Fruit fly (Drosophila melanogaster) whole organism, embryonic: ENCODE results near the gene CG31663.

Source experiments
- ATbp ChIP-seq: fragments of 200-800 bp; sonication (Bioruptor generic); optimal IDR thresholded peaks from 2 replicates; lab custom pipeline; 2017; ENCODE audit warnings: missing biosample characterization, mild to moderate bottlenecking, missing genetic modification characterization, missing genetic modification reagents
- Ada2b ChIP-seq: fragments of 200-800 bp; sonication (Bioruptor generic); IDR thresholded peaks from 2 replicates; pipeline ENCODE4 v1.3.6; 2022; ENCODE audit warnings: missing biosample characterization, missing genetic modification characterization
- BtbVII ChIP-seq: fragments of 200-800 bp; sonication (Bioruptor generic); optimal IDR thresholded peaks from 3 replicates; lab custom pipeline; 2017; ENCODE audit warnings: missing biosample characterization, mild to moderate bottlenecking, missing genetic modification characterization
- CG11723 ChIP-seq: fragments of 200-800 bp; sonication (Bioruptor generic); optimal IDR thresholded peaks from 2 replicates; lab custom pipeline; 2017; ENCODE audit warnings: missing biosample characterization, mild to moderate bottlenecking, missing genetic modification characterization
- CG12104 ChIP-seq: fragments of 200-800 bp; sonication (Bioruptor generic); optimal IDR thresholded peaks from 3 replicates; lab custom pipeline; 2016; ENCODE audit warnings: missing biosample characterization, missing genetic modification characterization
- CG13424 ChIP-seq: fragments of 200-800 bp; sonication (Bioruptor generic); optimal IDR thresholded peaks from 2 replicates; lab custom pipeline; 2019; ENCODE audit warnings: missing biosample characterization, mild to moderate bottlenecking, missing genetic modification characterization, moderate library complexity
- CG13775 ChIP-seq: fragments of 200-800 bp; sonication (Bioruptor generic); optimal IDR thresholded peaks from 3 replicates; lab custom pipeline; 2017; ENCODE audit warnings: missing biosample characterization, mild to moderate bottlenecking, missing genetic modification characterization
- CG14965 ChIP-seq: fragments of 200-800 bp; sonication (Bioruptor generic); optimal IDR thresholded peaks from 2 replicates; lab custom pipeline; 2016; ENCODE audit warnings: missing biosample characterization, missing genetic modification characterization, borderline replicate concordance
- CG1602 ChIP-seq: fragments of 200-800 bp; sonication (Bioruptor generic); optimal IDR thresholded peaks from 3 replicates; lab custom pipeline; 2016; ENCODE audit warnings: missing biosample characterization, missing genetic modification characterization
- CG16863 ChIP-seq: fragments of 200-800 bp; sonication (Bioruptor generic); optimal IDR thresholded peaks from 3 replicates; lab custom pipeline; 2016; ENCODE audit warnings: missing biosample characterization, missing genetic modification characterization
- CG17186 ChIP-seq: fragments of 200-800 bp; sonication (Bioruptor generic); optimal IDR thresholded peaks from 3 replicates; lab custom pipeline; 2017; ENCODE audit warnings: missing biosample characterization, missing genetic modification reagents, missing genetic modification characterization
- CG17361 ChIP-seq: fragments of 200-800 bp; sonication (Bioruptor generic); IDR thresholded peaks from 3 replicates; pipeline ENCODE4 v1.3.6; 2022; ENCODE audit warnings: missing biosample characterization, missing genetic modification characterization
- CG17912 ChIP-seq: fragments of 200-800 bp; sonication (Bioruptor generic); optimal IDR thresholded peaks from 2 replicates; lab custom pipeline; 2018; ENCODE audit warnings: missing biosample characterization, mild to moderate bottlenecking, missing genetic modification characterization
- CG30403 ChIP-seq: fragments of 200-800 bp; sonication (Bioruptor generic); optimal IDR thresholded peaks from 3 replicates; lab custom pipeline; 2016; ENCODE audit warnings: missing biosample characterization, missing genetic modification characterization
- CG33213 ChIP-seq: fragments of 200-800 bp; sonication (Bioruptor generic); optimal IDR thresholded peaks from 3 replicates; lab custom pipeline; 2016; ENCODE audit warnings: missing biosample characterization, missing genetic modification characterization
- CG3407 ChIP-seq: fragments of 200-800 bp; sonication (Bioruptor generic); optimal IDR thresholded peaks from 2 replicates; lab custom pipeline; 2018; ENCODE audit warnings: missing biosample characterization, mild to moderate bottlenecking, missing genetic modification characterization
- CG4360 ChIP-seq: fragments of 200-800 bp; sonication (Bioruptor generic); IDR thresholded peaks from 2 replicates; pipeline ENCODE4 v1.3.6; 2022; ENCODE audit warnings: missing biosample characterization, missing genetic modification characterization
- CG4617 ChIP-seq: fragments of 200-800 bp; sonication (Bioruptor generic); optimal IDR thresholded peaks from 3 replicates; lab custom pipeline; 2016; ENCODE audit warnings: missing biosample characterization, missing genetic modification characterization, borderline replicate concordance
- CG5953 ChIP-seq: fragments of 200-800 bp; sonication (Bioruptor generic); IDR thresholded peaks from 2 replicates; pipeline ENCODE4 v1.3.6; 2022; ENCODE audit warnings: missing biosample characterization, missing genetic modification characterization
- CG6683 ChIP-seq: fragments of 200-800 bp; sonication (Bioruptor generic); optimal IDR thresholded peaks from 2 replicates; lab custom pipeline; 2017; ENCODE audit warnings: missing biosample characterization, mild to moderate bottlenecking, missing genetic modification characterization, missing genetic modification reagents
- CG7839 ChIP-seq: fragments of 200-800 bp; sonication (Bioruptor generic); optimal IDR thresholded peaks from 3 replicates; lab custom pipeline; 2018; ENCODE audit warnings: missing biosample characterization, mild to moderate bottlenecking, missing genetic modification characterization, moderate library complexity
- CG9797 ChIP-seq: fragments of 200-800 bp; sonication (Bioruptor generic); optimal IDR thresholded peaks from 3 replicates; lab custom pipeline; 2018; ENCODE audit warnings: missing biosample characterization, mild to moderate bottlenecking, missing genetic modification characterization
- CTCF ChIP-seq: fragments of 200-800 bp; sonication (Bioruptor generic); optimal IDR thresholded peaks from 2 replicates; lab custom pipeline; 2017; ENCODE audit warnings: missing biosample characterization, mild to moderate bottlenecking, missing genetic modification characterization, moderate library complexity
- CoRest ChIP-seq: fragments of 200-800 bp; sonication (Bioruptor generic); optimal IDR thresholded peaks from 3 replicates; lab custom pipeline; 2018; ENCODE audit warnings: missing biosample characterization, mild to moderate bottlenecking, missing genetic modification characterization, moderate library complexity
- Doc2 ChIP-seq: fragments of 200-800 bp; sonication (Bioruptor generic); IDR thresholded peaks from 2 replicates; pipeline ENCODE4 v1.3.6; 2022; ENCODE audit warnings: missing biosample characterization, missing genetic modification characterization
- Doc3 ChIP-seq: fragments of 200-800 bp; sonication (Bioruptor generic); IDR thresholded peaks from 3 replicates; pipeline ENCODE4 v1.3.6; 2022; ENCODE audit warnings: missing biosample characterization, missing genetic modification characterization; ENCODE audit not compliant: partially characterized antibody
- Eip74EF ChIP-seq, 2 experiments: fragments of 200-800 bp in 1 of 2; fragments of >200 bp in 1 of 2; sonication (Bioruptor generic) in 1 of 2; optimal IDR thresholded peaks; 2 replicates each; lab custom pipeline; 2017 to 2019; ENCODE audit warnings: missing biosample characterization in 2 of 2, missing genetic modification characterization in 2 of 2, mild to moderate bottlenecking in 1 of 2, moderate library complexity in 1 of 2
- Hand ChIP-seq: fragments of 200-800 bp; sonication (Bioruptor generic); optimal IDR thresholded peaks from 2 replicates; lab custom pipeline; 2017; ENCODE audit warnings: mild to moderate bottlenecking, missing biosample characterization, missing genetic modification reagents, missing genetic modification characterization
- Nf-YC ChIP-seq: fragments of 200-800 bp; optimal IDR thresholded peaks from 3 replicates; lab custom pipeline; 2019; ENCODE audit warnings: missing biosample characterization, mild to moderate bottlenecking, missing genetic modification characterization, moderate library complexity
- PHDP ChIP-seq: fragments of 200-800 bp; sonication (Bioruptor generic); optimal IDR thresholded peaks from 3 replicates; lab custom pipeline; 2018; ENCODE audit warnings: missing biosample characterization, mild to moderate bottlenecking, missing genetic modification characterization, moderate library complexity
- Six4 ChIP-seq: fragments of 200-800 bp; sonication (Bioruptor generic); optimal IDR thresholded peaks from 2 replicates; lab custom pipeline; 2016; ENCODE audit warnings: missing biosample characterization, missing genetic modification characterization
- Sox102F ChIP-seq: fragments of 200-800 bp; sonication (Bioruptor generic); optimal IDR thresholded peaks from 2 replicates; lab custom pipeline; 2018; ENCODE audit warnings: missing biosample characterization, mild to moderate bottlenecking, missing genetic modification characterization, moderate library complexity
- Taf1 ChIP-seq: fragments of 200-800 bp; sonication (Bioruptor generic); IDR thresholded peaks from 2 replicates; pipeline ENCODE4 v1.3.6; 2022; ENCODE audit warnings: missing biosample characterization, missing genetic modification characterization
- al ChIP-seq: fragments of 200-800 bp; sonication (Bioruptor generic); IDR thresholded peaks from 2 replicates; pipeline ENCODE4 v1.3.6; 2022; ENCODE audit warnings: missing biosample characterization, missing genetic modification characterization
- ap ChIP-seq: fragments of 200-800 bp; sonication (Bioruptor generic); IDR thresholded peaks from 2 replicates; pipeline ENCODE4 v1.3.6; 2022; ENCODE audit warnings: missing biosample characterization, missing genetic modification characterization
- az2 ChIP-seq: fragments of 200-800 bp; sonication (Bioruptor generic); optimal IDR thresholded peaks from 3 replicates; lab custom pipeline; 2016; ENCODE audit warnings: missing biosample characterization, missing genetic modification characterization
- cad ChIP-seq: fragments of >200 bp; optimal IDR thresholded peaks from 2 replicates; lab custom pipeline; 2017; ENCODE audit warnings: missing biosample characterization, missing genetic modification characterization
- dan ChIP-seq: fragments of 200-800 bp; sonication (Bioruptor generic); IDR thresholded peaks from 2 replicates; pipeline ENCODE4 v1.3.6; 2022; ENCODE audit warnings: missing biosample characterization, missing genetic modification characterization
- disco-r ChIP-seq: fragments of 200-800 bp; sonication (Bioruptor generic); optimal IDR thresholded peaks from 2 replicates; lab custom pipeline; 2016; ENCODE audit warnings: missing biosample characterization, missing genetic modification characterization
- gsb-n ChIP-seq: fragments of 200-800 bp; sonication (Bioruptor generic); optimal IDR thresholded peaks from 3 replicates; lab custom pipeline; 2018; ENCODE audit warnings: missing biosample characterization, mild to moderate bottlenecking, missing genetic modification characterization
- gt ChIP-seq: fragments of 200-800 bp; sonication (Bioruptor generic); IDR thresholded peaks from 2 replicates; pipeline ENCODE4 v1.3.6; 2022; ENCODE audit warnings: missing biosample characterization, missing genetic modification characterization
- ham ChIP-seq: fragments of 200-800 bp; sonication (Bioruptor generic); IDR thresholded peaks from 2 replicates; pipeline ENCODE4 v1.3.6; 2022; ENCODE audit warnings: missing biosample characterization, missing genetic modification characterization
- lab ChIP-seq: fragments of 200-800 bp; sonication (Bioruptor generic); optimal IDR thresholded peaks from 3 replicates; lab custom pipeline; 2017; ENCODE audit warnings: missing biosample characterization, missing genetic modification characterization, mild to moderate bottlenecking, moderate library complexity, missing genetic modification reagents
- nom ChIP-seq: fragments of 200-800 bp; sonication (Bioruptor generic); optimal IDR thresholded peaks from 2 replicates; lab custom pipeline; 2017; ENCODE audit warnings: missing biosample characterization, missing genetic modification characterization, mild to moderate bottlenecking, moderate library complexity, missing genetic modification reagents
- pita ChIP-seq: fragments of 200-800 bp; sonication (Bioruptor generic); optimal IDR thresholded peaks from 2 replicates; lab custom pipeline; 2017; ENCODE audit warnings: missing biosample characterization, mild to moderate bottlenecking, missing genetic modification characterization
- pnt ChIP-seq: fragments of 200-800 bp; sonication (Bioruptor generic); optimal IDR thresholded peaks from 3 replicates; lab custom pipeline; 2016; ENCODE audit warnings: missing biosample characterization, missing genetic modification characterization
- ranshi ChIP-seq: fragments of 200-800 bp; sonication (Bioruptor generic); IDR thresholded peaks from 2 replicates; pipeline ENCODE4 v1.3.6; 2022; ENCODE audit warnings: missing biosample characterization, missing genetic modification characterization
- so ChIP-seq: fragments of 200-800 bp; sonication (Bioruptor generic); IDR thresholded peaks from 3 replicates; pipeline ENCODE4 v1.3.6; 2022; ENCODE audit warnings: missing biosample characterization, missing genetic modification characterization
- vnd ChIP-seq: fragments of 200-800 bp; sonication (Bioruptor generic); IDR thresholded peaks from 3 replicates; pipeline ENCODE4 v1.3.6; 2022; ENCODE audit warnings: missing biosample characterization, missing genetic modification characterization; ENCODE audit not compliant: partially characterized antibody
- vvl ChIP-seq: fragments of 200-800 bp; sonication (Bioruptor generic); IDR thresholded peaks from 2 replicates; pipeline ENCODE4 v1.3.6; 2022; ENCODE audit warnings: missing biosample characterization, missing genetic modification characterization

Gene CG31663

dm6 chr2L:1884409-1885082 is 3.3 kb upstream of the CG31663 start, which contains the start of gene Wdr62 (continued):
- peak; percentile 85 for TF ChIP-seq vvl (GFP tag; lab: Robert Waterston, UW)
- TF ChIP-seq CG17912 (GFP tag; lab: Kevin White, UChicago): no peak
- peak; percentile 96 for TF ChIP-seq CTCF
- no peak for TF ChIP-seq Six4 (GFP tag; lab: Kevin White, UChicago)
- TF ChIP-seq PHDP (tag; lab: Kevin White, UChicago): peak; percentile 38
- peak; percentile 42; the same call in 1 of the 3 replicates for TF ChIP-seq CG17361
- peak; percentile 43 for TF ChIP-seq CoRest
- TF ChIP-seq vnd: peak; percentile 34; the same call in 1 of the 3 replicates
- TF ChIP-seq Eip74EF (GFP tag; optimal IDR thresholded peaks at IDR 0.05; lab: Kevin White, UChicago): peak in 1 of 2 experiments; percentile 50
- TF ChIP-seq CG7839: peak; percentile 16
- TF ChIP-seq lab: peak; percentile 79
- TF ChIP-seq CG4617 (GFP tag; lab: Kevin White, UChicago): peak; percentile 15
- peak; percentile 24 for TF ChIP-seq Sox102F (GFP tag; lab: Kevin White, UChicago)
- TF ChIP-seq CG5953: peak; percentile 31; the same call in 1 of the 2 replicates
- TF ChIP-seq CG3407: no peak
- TF ChIP-seq CG33213 (GFP tag; lab: Kevin White, UChicago): peak; percentile 92
- TF ChIP-seq BtbVII (GFP tag; lab: Kevin White, UChicago): peak; percentile 42
- TF ChIP-seq CG1602 (GFP tag; lab: Kevin White, UChicago): peak; percentile 24
- peak; percentile 42 for TF ChIP-seq CG17186 (GFP tag; lab: Kevin White, UChicago)
- peak; percentile 54 for TF ChIP-seq Nf-YC
- peak; percentile 98 for TF ChIP-seq CG9797 (GFP tag; lab: Kevin White, UChicago)
- TF ChIP-seq so (GFP tag; lab: Robert Waterston, UW): peak; percentile 59; the same call in 1 of the 3 replicates
- no peak for TF ChIP-seq CG4360 (GFP tag; lab: Robert Waterston, UW)
- no peak for TF ChIP-seq Doc2 (GFP tag; lab: Robert Waterston, UW)
- peak; percentile 6 for TF ChIP-seq az2
- peak; percentile 30 for TF ChIP-seq CG30403 (GFP tag; lab: Kevin White, UChicago)
- no peak for TF ChIP-seq Taf1 (GFP tag; lab: Robert Waterston, UW)
- no peak for TF ChIP-seq cad
- TF ChIP-seq ranshi (GFP tag; lab: Robert Waterston, UW): peak; percentile 45; the same call in 1 of the 2 replicates
- no peak for TF ChIP-seq disco-r (GFP tag; lab: Kevin White, UChicago)
- peak; percentile 45 for TF ChIP-seq pita (GFP tag; lab: Kevin White, UChicago)
- TF ChIP-seq ap (GFP tag; lab: Robert Waterston, UW): no peak
- TF ChIP-seq CG12104: peak; percentile 0
- TF ChIP-seq ATbp: no peak
- TF ChIP-seq gsb-n (tag; lab: Kevin White, UChicago): peak; percentile 39
- TF ChIP-seq gt: no peak
- TF ChIP-seq CG13775 (GFP tag; lab: Kevin White, UChicago): no peak
- peak; percentile 45 for TF ChIP-seq CG16863
- TF ChIP-seq CG14965: no peak
- TF ChIP-seq nom (GFP tag; lab: Kevin White, UChicago): peak; percentile 75
- TF ChIP-seq dan (GFP tag; lab: Robert Waterston, UW): no peak
- no peak for TF ChIP-seq CG6683 (GFP tag; lab: Kevin White, UChicago)
- no peak for TF ChIP-seq pnt
- no peak for TF ChIP-seq Doc3
- TF ChIP-seq Hand (GFP tag; lab: Kevin White, UChicago): peak; percentile 56
- no peak for TF ChIP-seq al (GFP tag; lab: Robert Waterston, UW)
- TF ChIP-seq ham (GFP tag; lab: Robert Waterston, UW): no peak
- TF ChIP-seq CG13424 (tag; lab: Kevin White, UChicago): peak; percentile 27
- peak; percentile 57 for TF ChIP-seq CG11723 (GFP tag; lab: Kevin White, UChicago)
- TF ChIP-seq Ada2b (GFP tag; lab: Robert Waterston, UW): no peak
